Fruit fly (Drosophila melanogaster) whole organism, embryonic: ENCODE measurements around the gene CG44005.
A peak's percentile ranks its signal among the peaks of the same experiment; 100 is the strongest.

Source experiments
- Abd-B ChIP-seq: fragments of 200-800 bp; sonication (Bioruptor generic); optimal IDR thresholded peaks from 2 replicates; lab custom pipeline; 2018; ENCODE audit warnings: missing biosample characterization, mild to moderate bottlenecking, missing genetic modification characterization, moderate library complexity
- Bdp1 ChIP-seq: fragments of 200-800 bp; sonication (Bioruptor generic); optimal IDR thresholded peaks from 3 replicates; lab custom pipeline; 2016; ENCODE audit warnings: missing biosample characterization, missing genetic modification characterization
- CG10654 ChIP-seq: fragments of 200-800 bp; sonication (Bioruptor generic); optimal IDR thresholded peaks from 2 replicates; lab custom pipeline; 2016; ENCODE audit warnings: missing biosample characterization, missing genetic modification characterization
- CG12659 ChIP-seq: fragments of 200-800 bp; sonication (Bioruptor generic); optimal IDR thresholded peaks from 3 replicates; lab custom pipeline; 2017; ENCODE audit warnings: mild to moderate bottlenecking, missing biosample characterization, missing genetic modification reagents, missing genetic modification characterization
- CG15269 ChIP-seq: fragments of 200-800 bp; sonication (Bioruptor generic); optimal IDR thresholded peaks from 2 replicates; lab custom pipeline; 2018; ENCODE audit warnings: missing biosample characterization, mild to moderate bottlenecking, missing genetic modification characterization, moderate library complexity
- CG1647 ChIP-seq: fragments of 200-800 bp; sonication (Bioruptor generic); optimal IDR thresholded peaks from 3 replicates; lab custom pipeline; 2016; ENCODE audit warnings: missing biosample characterization, missing genetic modification characterization
- CG16863 ChIP-seq: fragments of 200-800 bp; sonication (Bioruptor generic); optimal IDR thresholded peaks from 3 replicates; lab custom pipeline; 2016; ENCODE audit warnings: missing biosample characterization, missing genetic modification characterization
- CG17361 ChIP-seq: fragments of 200-800 bp; sonication (Bioruptor generic); IDR thresholded peaks from 3 replicates; pipeline ENCODE4 v1.3.6; 2022; ENCODE audit warnings: missing biosample characterization, missing genetic modification characterization
- CG17829 ChIP-seq: fragments of 200-800 bp; optimal IDR thresholded peaks from 2 replicates; lab custom pipeline; 2019; ENCODE audit warnings: missing biosample characterization, mild to moderate bottlenecking, missing genetic modification characterization, moderate library complexity
- CG18599 ChIP-seq: fragments of 200-800 bp; sonication (Bioruptor generic); optimal IDR thresholded peaks from 3 replicates; lab custom pipeline; 2017; ENCODE audit warnings: missing biosample characterization, missing genetic modification characterization, mild to moderate bottlenecking, moderate library complexity, missing genetic modification reagents
- CG31365 ChIP-seq: fragments of 200-800 bp; sonication (Bioruptor generic); optimal IDR thresholded peaks from 2 replicates; lab custom pipeline; 2018; ENCODE audit warnings: missing biosample characterization, mild to moderate bottlenecking, missing genetic modification characterization
- CG3847 ChIP-seq: fragments of 200-800 bp; sonication (Bioruptor generic); IDR thresholded peaks from 2 replicates; pipeline ENCODE4 v1.3.6; 2022; ENCODE audit warnings: missing biosample characterization, missing genetic modification characterization
- CG42726 ChIP-seq: fragments of 200-800 bp; sonication (Bioruptor generic); IDR thresholded peaks from 2 replicates; pipeline ENCODE4 v1.3.6; 2022; ENCODE audit warnings: missing biosample characterization, missing genetic modification characterization; ENCODE audit not compliant: partially characterized antibody
- CG43689 ChIP-seq: fragments of 200-800 bp; sonication (Bioruptor generic); IDR thresholded peaks from 2 replicates; pipeline ENCODE4 v1.3.6; 2022; ENCODE audit warnings: missing biosample characterization, missing genetic modification characterization
- CG4617 ChIP-seq: fragments of 200-800 bp; sonication (Bioruptor generic); optimal IDR thresholded peaks from 3 replicates; lab custom pipeline; 2016; ENCODE audit warnings: missing biosample characterization, missing genetic modification characterization, borderline replicate concordance
- CG6654 ChIP-seq: fragments of 200-800 bp; sonication (Bioruptor generic); optimal IDR thresholded peaks from 2 replicates; lab custom pipeline; 2017; ENCODE audit warnings: missing biosample characterization, mild to moderate bottlenecking, missing genetic modification characterization
- CG7786 ChIP-seq: fragments of 200-800 bp; sonication (Bioruptor generic); optimal IDR thresholded peaks from 2 replicates; lab custom pipeline; 2016; ENCODE audit warnings: missing biosample characterization, missing genetic modification characterization
- CG9727 ChIP-seq: fragments of 200-800 bp; sonication (Bioruptor generic); optimal IDR thresholded peaks from 3 replicates; lab custom pipeline; 2017; ENCODE audit warnings: missing biosample characterization, mild to moderate bottlenecking, missing genetic modification characterization
- CkIIα-i1 ChIP-seq: fragments of 200-800 bp; sonication (Bioruptor generic); IDR thresholded peaks from 2 replicates; pipeline ENCODE4 v1.3.6; 2022; ENCODE audit warnings: missing biosample characterization, missing genetic modification characterization
- Doc2 ChIP-seq: fragments of 200-800 bp; sonication (Bioruptor generic); IDR thresholded peaks from 2 replicates; pipeline ENCODE4 v1.3.6; 2022; ENCODE audit warnings: missing biosample characterization, missing genetic modification characterization
- Hand ChIP-seq: fragments of 200-800 bp; sonication (Bioruptor generic); optimal IDR thresholded peaks from 2 replicates; lab custom pipeline; 2017; ENCODE audit warnings: mild to moderate bottlenecking, missing biosample characterization, missing genetic modification reagents, missing genetic modification characterization
- Hey ChIP-seq: fragments of 200-800 bp; sonication (Bioruptor generic); optimal IDR thresholded peaks from 3 replicates; lab custom pipeline; 2018; ENCODE audit warnings: missing biosample characterization, mild to moderate bottlenecking, missing genetic modification characterization
- Hmx ChIP-seq: fragments of 200-800 bp; sonication (Bioruptor generic); optimal IDR thresholded peaks from 2 replicates; lab custom pipeline; 2016; ENCODE audit warnings: missing biosample characterization, missing genetic modification characterization
- MTF-1 ChIP-seq: fragments of 200-800 bp; sonication (Bioruptor generic); optimal IDR thresholded peaks from 2 replicates; lab custom pipeline; 2018; ENCODE audit warnings: missing biosample characterization, mild to moderate bottlenecking, missing genetic modification characterization, borderline replicate concordance
- Optix ChIP-seq: fragments of 200-800 bp; sonication (Bioruptor generic); IDR thresholded peaks from 3 replicates; pipeline ENCODE4 v1.3.6; 2022; ENCODE audit warnings: missing biosample characterization, missing genetic modification characterization
- TFAM ChIP-seq: fragments of 200-800 bp; sonication (Bioruptor generic); optimal IDR thresholded peaks from 2 replicates; lab custom pipeline; 2017; ENCODE audit warnings: missing biosample characterization, missing genetic modification characterization, inconsistent platforms
- Vsx1 ChIP-seq: fragments of 200-800 bp; sonication (Bioruptor generic); optimal IDR thresholded peaks from 2 replicates; lab custom pipeline; 2017; ENCODE audit warnings: missing biosample characterization, mild to moderate bottlenecking, missing genetic modification characterization, missing genetic modification reagents
- ap ChIP-seq: fragments of 200-800 bp; sonication (Bioruptor generic); IDR thresholded peaks from 2 replicates; pipeline ENCODE4 v1.3.6; 2022; ENCODE audit warnings: missing biosample characterization, missing genetic modification characterization
- cas ChIP-seq: fragments of 200-800 bp; sonication (Bioruptor generic); IDR thresholded peaks from 2 replicates; pipeline ENCODE4 v1.3.6; 2022; ENCODE audit warnings: missing biosample characterization, missing genetic modification characterization
- emc ChIP-seq: fragments of 200-800 bp; sonication (Bioruptor generic); optimal IDR thresholded peaks from 2 replicates; lab custom pipeline; 2016; ENCODE audit warnings: missing biosample characterization, missing genetic modification characterization
- exex ChIP-seq: fragments of 200-800 bp; sonication (Bioruptor generic); optimal IDR thresholded peaks from 4 replicates; lab custom pipeline; 2018; ENCODE audit warnings: missing biosample characterization, mild to moderate bottlenecking, missing genetic modification characterization, moderate library complexity
- ftz-f1 ChIP-seq: fragments of 200-800 bp; sonication (Bioruptor generic); optimal IDR thresholded peaks from 2 replicates; lab custom pipeline; 2016; ENCODE audit warnings: missing biosample characterization, missing genetic modification characterization
- gsb-n ChIP-seq: fragments of 200-800 bp; sonication (Bioruptor generic); optimal IDR thresholded peaks from 3 replicates; lab custom pipeline; 2018; ENCODE audit warnings: missing biosample characterization, mild to moderate bottlenecking, missing genetic modification characterization
- gt ChIP-seq: fragments of 200-800 bp; sonication (Bioruptor generic); IDR thresholded peaks from 2 replicates; pipeline ENCODE4 v1.3.6; 2022; ENCODE audit warnings: missing biosample characterization, missing genetic modification characterization
- ham ChIP-seq: fragments of 200-800 bp; sonication (Bioruptor generic); IDR thresholded peaks from 2 replicates; pipeline ENCODE4 v1.3.6; 2022; ENCODE audit warnings: missing biosample characterization, missing genetic modification characterization
- jing ChIP-seq: fragments of 200-800 bp; sonication (Bioruptor generic); optimal IDR thresholded peaks from 2 replicates; lab custom pipeline; 2018; ENCODE audit warnings: missing biosample characterization, mild to moderate bottlenecking, missing genetic modification characterization
- ken ChIP-seq: fragments of 200-800 bp; sonication (Bioruptor generic); IDR thresholded peaks from 3 replicates; pipeline ENCODE4 v1.3.6; 2022; ENCODE audit warnings: missing biosample characterization, missing genetic modification characterization
- klu ChIP-seq: fragments of 200-800 bp; sonication (Bioruptor generic); IDR thresholded peaks from 2 replicates; pipeline ENCODE4 v1.3.6; 2022; ENCODE audit warnings: missing biosample characterization, missing genetic modification characterization
- lov ChIP-seq, 2 experiments: fragments of 200-800 bp in 1 of 2; fragments of >200 bp in 1 of 2; sonication (Bioruptor generic) in 1 of 2; IDR thresholded peaks in 1 of 2; optimal IDR thresholded peaks in 1 of 2; 2 replicates in 1 of 2; 3 replicates in 1 of 2; pipeline versions ENCODE4 v1.3.6 to Lab custom; 2017 to 2022; ENCODE audit warnings: missing biosample characterization in 1 of 2, missing genetic modification characterization in 1 of 2
- onecut ChIP-seq: fragments of 200-800 bp; sonication (Bioruptor generic); IDR thresholded peaks from 2 replicates; pipeline ENCODE4 v1.3.6; 2022; ENCODE audit warnings: missing biosample characterization, missing genetic modification characterization
- org-1 ChIP-seq: fragments of 200-800 bp; sonication (Bioruptor generic); optimal IDR thresholded peaks from 2 replicates; lab custom pipeline; 2017; ENCODE audit warnings: missing biosample characterization, missing genetic modification characterization
- p53 ChIP-seq: fragments of 200-800 bp; sonication (Bioruptor generic); optimal IDR thresholded peaks from 2 replicates; lab custom pipeline; 2016; ENCODE audit warnings: missing biosample characterization, missing genetic modification characterization
- pros ChIP-seq: fragments of 200-800 bp; sonication (Bioruptor generic); optimal IDR thresholded peaks from 3 replicates; lab custom pipeline; 2019; ENCODE audit warnings: missing biosample characterization, mild to moderate bottlenecking, missing genetic modification characterization, moderate library complexity
- pzg ChIP-seq: fragments of 200-800 bp; sonication (Bioruptor generic); optimal IDR thresholded peaks from 3 replicates; lab custom pipeline; 2018; ENCODE audit warnings: missing biosample characterization, mild to moderate bottlenecking, missing genetic modification characterization, moderate library complexity
- sc ChIP-seq, 3 experiments: fragments of >200 bp in 2 of 3; fragments of 200-800 bp in 1 of 3; sonication (Bioruptor generic) in 1 of 3; optimal IDR thresholded peaks; 2 replicates in 2 of 3; 3 replicates in 1 of 3; lab custom pipeline; 2017; ENCODE audit warnings: mild to moderate bottlenecking in 1 of 3, missing biosample characterization in 1 of 3, missing genetic modification characterization in 1 of 3, missing genetic modification reagents in 1 of 3
- slp2 ChIP-seq: fragments of 200-800 bp; sonication (Bioruptor generic); optimal IDR thresholded peaks from 2 replicates; lab custom pipeline; 2016; ENCODE audit warnings: missing biosample characterization, missing genetic modification characterization
- stwl ChIP-seq: fragments of 200-800 bp; sonication (Bioruptor generic); optimal IDR thresholded peaks from 3 replicates; lab custom pipeline; 2018; ENCODE audit warnings: missing biosample characterization, mild to moderate bottlenecking, missing genetic modification characterization, moderate library complexity
- twi ChIP-seq: fragments of 200-800 bp; optimal IDR thresholded peaks from 2 replicates; lab custom pipeline; 2019; ENCODE audit warnings: missing biosample characterization, mild to moderate bottlenecking, missing genetic modification characterization, moderate library complexity
- wor ChIP-seq: fragments of 200-800 bp; sonication (Bioruptor generic); IDR thresholded peaks from 2 replicates; pipeline ENCODE4 v1.3.6; 2022; ENCODE audit warnings: missing biosample characterization, missing genetic modification characterization
- zen2 ChIP-seq: fragments of 200-800 bp; sonication (Bioruptor generic); IDR thresholded peaks from 3 replicates; pipeline ENCODE4 v1.3.6; 2022; ENCODE audit warnings: missing biosample characterization, missing genetic modification characterization; ENCODE audit not compliant: partially characterized antibody
- zfh1 ChIP-seq: fragments of 200-800 bp; sonication (Bioruptor generic); IDR thresholded peaks from 3 replicates; pipeline ENCODE4 v1.3.6; 2022; ENCODE audit warnings: missing biosample characterization, missing genetic modification characterization

The CG44005 gene

DNA sequence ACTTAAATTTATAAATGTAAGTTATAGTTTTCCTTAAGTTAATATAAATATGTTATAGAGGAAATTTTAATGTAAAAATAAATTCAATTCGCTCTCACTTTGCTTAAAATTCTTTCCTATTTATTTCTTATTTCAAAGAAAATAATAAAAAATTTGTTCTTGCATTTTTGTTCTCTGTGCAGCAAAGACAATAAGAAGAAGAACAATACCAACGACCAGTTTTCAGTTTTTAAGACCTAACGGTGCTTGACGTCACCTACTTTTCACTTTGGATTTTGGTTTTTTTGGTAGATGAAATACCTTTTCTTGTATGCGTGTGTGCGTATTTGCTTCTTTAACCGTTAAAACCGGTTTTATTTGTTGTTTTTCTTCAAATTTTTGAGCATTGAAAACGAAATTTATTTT, 30.2 kb upstream of the CG44005 start (continued):
- TF ChIP-seq twi (tag; lab: Kevin White, UChicago) (no peak), Hey (tag; lab: Kevin White, UChicago) (no peak), CG10654 (GFP tag; lab: Kevin White, UChicago) (no peak), CG3847 (GFP tag; lab: Robert Waterston, UW) (no peak), CG16863 (GFP tag; lab: Kevin White, UChicago) (no peak), CG18599 (GFP tag; lab: Kevin White, UChicago) (no peak), Hand (GFP tag; lab: Kevin White, UChicago) (no peak), TFAM (GFP tag; lab: Kevin White, UChicago) (no peak), klu (no peak), CG17361 (GFP tag; lab: Robert Waterston, UW) (peak; percentile 69), pzg (GFP tag; lab: Kevin White, UChicago) (no peak), ftz-f1 (no peak), CG7786 (GFP tag; lab: Kevin White, UChicago) (no peak), Abd-B (GFP tag; lab: Kevin White, UChicago) (no peak), Bdp1 (GFP tag; lab: Kevin White, UChicago) (no peak), CG9727 (peak; percentile 37), lov (optimal IDR thresholded peaks at IDR 0.05; lab: Kevin White, UChicago) (no peak), lov (GFP tag; IDR thresholded peaks at IDR 0.05; lab: Robert Waterston, UW) (no peak), CG12659 (no peak), CG4617 (GFP tag; lab: Kevin White, UChicago) (no peak), CkIIα-i1 (GFP tag; lab: Robert Waterston, UW) (no peak), org-1 (GFP tag; lab: Kevin White, UChicago) (no peak), CG42726 (GFP tag; lab: Robert Waterston, UW) (no peak), MTF-1 (no peak), sc (optimal IDR thresholded peaks at IDR 0.05; lab: Kevin White, UChicago) (no peak), sc (GFP tag; optimal IDR thresholded peaks at IDR 0.05; lab: Kevin White, UChicago) (no peak), ken (GFP tag; lab: Robert Waterston, UW) (no peak), Hmx (GFP tag; lab: Kevin White, UChicago) (no peak), CG1647 (GFP tag; lab: Kevin White, UChicago) (no peak), CG31365 (no peak), emc (GFP tag; lab: Kevin White, UChicago) (no peak), pros (GFP tag; lab: Kevin White, UChicago) (no peak), onecut (GFP tag; lab: Robert Waterston, UW) (no peak), zfh1 (GFP tag; lab: Robert Waterston, UW) (no peak), Optix (GFP tag; lab: Robert Waterston, UW) (no peak), CG17829 (peak; percentile 73), slp2 (GFP tag; lab: Kevin White, UChicago) (no peak), stwl (tag; lab: Kevin White, UChicago) (no peak), CG43689 (GFP tag; lab: Robert Waterston, UW) (no peak), Doc2 (no peak), ham (GFP tag; lab: Robert Waterston, UW) (no peak), exex (tag; lab: Kevin White, UChicago) (no peak), p53 (GFP tag; lab: Kevin White, UChicago) (no peak), gt (GFP tag; lab: Robert Waterston, UW) (no peak), zen2 (GFP tag; lab: Robert Waterston, UW) (no peak), ap (GFP tag; lab: Robert Waterston, UW) (no peak), CG6654 (GFP tag; lab: Kevin White, UChicago) (no peak), gsb-n (peak; percentile 80), CG15269 (peak; percentile 5), jing (GFP tag; lab: Kevin White, UChicago) (no peak), wor (GFP tag; lab: Robert Waterston, UW) (no peak), Vsx1 (no peak), cas (GFP tag; lab: Robert Waterston, UW) (no peak)
